Fruit fly (Drosophila melanogaster) S2 (cell line): Measurements from ENCODE around the gene inaE.

Experiments
- CG8478 ChIP-seq: fragments of >200 bp; optimal IDR thresholded peaks from 2 replicates; lab custom pipeline; 2018
- CTCF ChIP-seq, 2 experiments: fragments of >200 bp; optimal IDR thresholded peaks; 2 replicates each; lab custom pipeline; 2018

DNA sequence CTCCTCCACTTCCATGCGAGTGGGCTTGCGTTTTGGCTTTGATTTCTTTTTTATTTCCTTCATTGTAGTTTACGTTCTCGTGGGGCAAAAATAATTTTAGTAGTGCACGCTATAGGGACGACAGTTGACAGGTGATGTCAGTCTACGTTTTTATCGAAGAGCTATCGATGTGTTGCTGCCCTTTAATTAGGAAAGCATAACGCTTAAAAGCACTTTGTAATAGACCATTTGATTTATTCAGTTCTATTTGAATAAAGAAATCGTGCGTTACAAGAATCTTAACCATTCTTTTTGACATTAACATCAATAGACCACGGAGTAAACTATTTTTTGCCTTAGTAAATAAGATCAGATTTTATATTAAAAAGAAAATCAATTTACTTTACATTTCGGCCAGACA lies 7.5 kb downstream of the inaE start, which contains the start of gene CG10993:
- TF ChIP-seq CG8478 (no peak), CTCF (optimal IDR thresholded peaks at IDR 0.05; lab: Kevin White, UChicago) (no peak)
